Fruit fly (Drosophila melanogaster) whole organism, embryonic: Measurements from ENCODE around the gene Pdhb.

Experiments
- Abd-B ChIP-seq: fragments of 200-800 bp; sonication (Bioruptor generic); optimal IDR thresholded peaks from 2 replicates; lab custom pipeline; 2018; ENCODE audit warnings: missing biosample characterization, mild to moderate bottlenecking, missing genetic modification characterization, moderate library complexity
- Asciz ChIP-seq: fragments of 200-800 bp; sonication (Bioruptor generic); optimal IDR thresholded peaks from 2 replicates; lab custom pipeline; 2017; ENCODE audit warnings: missing biosample characterization, mild to moderate bottlenecking, missing genetic modification characterization, missing genetic modification reagents
- CG10274 ChIP-seq: fragments of 200-800 bp; sonication (Bioruptor generic); optimal IDR thresholded peaks from 3 replicates; lab custom pipeline; 2017; ENCODE audit warnings: missing biosample characterization, mild to moderate bottlenecking, missing genetic modification characterization
- CG10366 ChIP-seq: fragments of 200-800 bp; sonication (Bioruptor generic); IDR thresholded peaks from 2 replicates; pipeline ENCODE4 v1.3.6; 2022; ENCODE audit warnings: missing biosample characterization, missing genetic modification characterization
- CG10565 ChIP-seq: fragments of 200-800 bp; sonication (Bioruptor generic); optimal IDR thresholded peaks from 3 replicates; lab custom pipeline; 2016; ENCODE audit warnings: missing biosample characterization, mild to moderate bottlenecking, missing genetic modification characterization
- CG11504 ChIP-seq: fragments of 200-800 bp; sonication (Bioruptor generic); optimal IDR thresholded peaks from 3 replicates; lab custom pipeline; 2019; ENCODE audit warnings: missing biosample characterization, mild to moderate bottlenecking, missing genetic modification characterization, moderate library complexity
- CG12391 ChIP-seq: fragments of 200-800 bp; sonication (Bioruptor generic); optimal IDR thresholded peaks from 3 replicates; lab custom pipeline; 2018; ENCODE audit warnings: missing biosample characterization, mild to moderate bottlenecking, missing genetic modification characterization, moderate library complexity
- CG15073 ChIP-seq: fragments of 200-800 bp; sonication (Bioruptor generic); optimal IDR thresholded peaks from 2 replicates; lab custom pipeline; 2016; ENCODE audit warnings: missing biosample characterization, missing genetic modification characterization
- CG17612 ChIP-seq: fragments of 200-800 bp; sonication (Bioruptor generic); IDR thresholded peaks from 2 replicates; pipeline ENCODE4 v1.3.6; 2022; ENCODE audit warnings: missing biosample characterization, missing genetic modification characterization
- CG30020 ChIP-seq: fragments of 200-800 bp; optimal IDR thresholded peaks from 2 replicates; lab custom pipeline; 2019; ENCODE audit warnings: missing biosample characterization, mild to moderate bottlenecking, missing genetic modification characterization, moderate library complexity
- CG43689 ChIP-seq: fragments of 200-800 bp; sonication (Bioruptor generic); IDR thresholded peaks from 2 replicates; pipeline ENCODE4 v1.3.6; 2022; ENCODE audit warnings: missing biosample characterization, missing genetic modification characterization
- CG5245 ChIP-seq: fragments of 200-800 bp; sonication (Bioruptor generic); optimal IDR thresholded peaks from 3 replicates; lab custom pipeline; 2016; ENCODE audit warnings: missing biosample characterization, missing genetic modification characterization
- CG5953 ChIP-seq: fragments of 200-800 bp; sonication (Bioruptor generic); IDR thresholded peaks from 2 replicates; pipeline ENCODE4 v1.3.6; 2022; ENCODE audit warnings: missing biosample characterization, missing genetic modification characterization
- CG6272 ChIP-seq: fragments of 200-800 bp; sonication (Bioruptor generic); IDR thresholded peaks from 2 replicates; pipeline ENCODE4 v1.3.6; 2022; ENCODE audit warnings: missing biosample characterization, missing genetic modification characterization
- CG8478 ChIP-seq: fragments of >200 bp; optimal IDR thresholded peaks from 2 replicates; lab custom pipeline; 2018
- CG9817 ChIP-seq: fragments of 200-800 bp; sonication (Bioruptor generic); optimal IDR thresholded peaks from 2 replicates; lab custom pipeline; 2018; ENCODE audit warnings: missing biosample characterization, mild to moderate bottlenecking, missing genetic modification characterization, moderate library complexity
- Dbx ChIP-seq: fragments of 200-800 bp; sonication (Bioruptor generic); IDR thresholded peaks from 3 replicates; pipeline ENCODE4 v1.3.6; 2022; ENCODE audit warnings: missing biosample characterization, missing genetic modification characterization
- Drgx ChIP-seq: fragments of 200-800 bp; sonication (Bioruptor generic); IDR thresholded peaks from 2 replicates; pipeline ENCODE4 v1.3.6; 2022; ENCODE audit warnings: missing biosample characterization, missing genetic modification characterization
- Elba2 ChIP-seq: fragments of 200-800 bp; sonication (Bioruptor generic); optimal IDR thresholded peaks from 3 replicates; lab custom pipeline; 2016; ENCODE audit warnings: missing biosample characterization, missing genetic modification characterization
- Fer2 ChIP-seq: fragments of 200-800 bp; sonication (Bioruptor generic); optimal IDR thresholded peaks from 2 replicates; lab custom pipeline; 2018; ENCODE audit warnings: missing biosample characterization, mild to moderate bottlenecking, missing genetic modification characterization, moderate library complexity
- Hey ChIP-seq: fragments of 200-800 bp; sonication (Bioruptor generic); optimal IDR thresholded peaks from 3 replicates; lab custom pipeline; 2018; ENCODE audit warnings: missing biosample characterization, mild to moderate bottlenecking, missing genetic modification characterization
- Hr51 ChIP-seq, 2 experiments: fragments of 200-800 bp; sonication (Bioruptor generic); optimal IDR thresholded peaks; 2 replicates in 1 of 2; 3 replicates in 1 of 2; lab custom pipeline; 2016 to 2018; ENCODE audit warnings: missing biosample characterization in 2 of 2, missing genetic modification characterization in 2 of 2, mild to moderate bottlenecking in 1 of 2, moderate library complexity in 1 of 2
- Jarid2 ChIP-seq: fragments of 200-800 bp; sonication (Bioruptor generic); optimal IDR thresholded peaks from 3 replicates; lab custom pipeline; 2017; ENCODE audit warnings: mild to moderate bottlenecking, missing biosample characterization, missing genetic modification reagents, missing genetic modification characterization
- Lpt ChIP-seq: fragments of >200 bp; optimal IDR thresholded peaks from 2 replicates; lab custom pipeline; 2018; ENCODE audit warnings: missing biosample characterization, missing genetic modification characterization
- MBD-R2 ChIP-seq: fragments of 200-800 bp; sonication (Bioruptor generic); IDR thresholded peaks from 2 replicates; pipeline ENCODE4 v1.3.6; 2022; ENCODE audit warnings: missing biosample characterization, missing genetic modification characterization
- Pdp1 ChIP-seq, 2 experiments: fragments of 200-800 bp; sonication (Bioruptor generic); optimal IDR thresholded peaks; 3 replicates each; lab custom pipeline; 2016; ENCODE audit warnings: missing biosample characterization in 2 of 2, missing genetic modification characterization in 2 of 2, mild to moderate bottlenecking in 1 of 2, moderate library complexity in 1 of 2
- ap ChIP-seq: fragments of 200-800 bp; sonication (Bioruptor generic); IDR thresholded peaks from 2 replicates; pipeline ENCODE4 v1.3.6; 2022; ENCODE audit warnings: missing biosample characterization, missing genetic modification characterization
- ara ChIP-seq: fragments of 200-800 bp; sonication (Bioruptor generic); IDR thresholded peaks from 2 replicates; pipeline ENCODE4 v1.3.6; 2022; ENCODE audit warnings: missing biosample characterization, missing genetic modification characterization
- cas ChIP-seq: fragments of 200-800 bp; sonication (Bioruptor generic); IDR thresholded peaks from 2 replicates; pipeline ENCODE4 v1.3.6; 2022; ENCODE audit warnings: missing biosample characterization, missing genetic modification characterization
- cg ChIP-seq: fragments of 200-800 bp; sonication (Bioruptor generic); optimal IDR thresholded peaks from 3 replicates; lab custom pipeline; 2019; ENCODE audit warnings: missing biosample characterization, mild to moderate bottlenecking, missing genetic modification characterization, moderate library complexity
- chif ChIP-seq, 2 experiments: fragments of 200-800 bp; sonication (Bioruptor generic); optimal IDR thresholded peaks; 3 replicates each; lab custom pipeline; 2016; ENCODE audit warnings: missing biosample characterization in 2 of 2, missing genetic modification characterization in 2 of 2
- disco-r ChIP-seq: fragments of 200-800 bp; sonication (Bioruptor generic); optimal IDR thresholded peaks from 2 replicates; lab custom pipeline; 2016; ENCODE audit warnings: missing biosample characterization, missing genetic modification characterization
- esg ChIP-seq: fragments of 200-800 bp; sonication (Bioruptor generic); conservative IDR thresholded peaks from 2 replicates; pipeline ENCODE4 v1.3.6; 2022; ENCODE audit warnings: missing biosample characterization, missing genetic modification characterization
- ewg ChIP-seq: fragments of 200-800 bp; sonication (Bioruptor generic); optimal IDR thresholded peaks from 3 replicates; lab custom pipeline; 2017; ENCODE audit warnings: mild to moderate bottlenecking, missing biosample characterization, missing genetic modification reagents, missing genetic modification characterization
- gro ChIP-seq: fragments of 200-800 bp; sonication (Bioruptor generic); optimal IDR thresholded peaks from 2 replicates; lab custom pipeline; 2016; ENCODE audit warnings: missing biosample characterization, missing genetic modification characterization
- h ChIP-seq: fragments of >200 bp; optimal IDR thresholded peaks from 2 replicates; lab custom pipeline; 2017
- hb ChIP-seq: fragments of 200-800 bp; sonication (Bioruptor generic); IDR thresholded peaks from 3 replicates; pipeline ENCODE4 v1.3.6; 2022; ENCODE audit warnings: missing biosample characterization, missing genetic modification characterization; ENCODE audit not compliant: partially characterized antibody
- ind ChIP-seq: fragments of 200-800 bp; sonication (Bioruptor generic); optimal IDR thresholded peaks from 3 replicates; lab custom pipeline; 2016; ENCODE audit warnings: missing biosample characterization, missing genetic modification characterization
- jing ChIP-seq: fragments of 200-800 bp; sonication (Bioruptor generic); optimal IDR thresholded peaks from 2 replicates; lab custom pipeline; 2018; ENCODE audit warnings: missing biosample characterization, mild to moderate bottlenecking, missing genetic modification characterization
- kni ChIP-seq: fragments of 200-800 bp; sonication (Bioruptor generic); optimal IDR thresholded peaks from 3 replicates; lab custom pipeline; 2017; ENCODE audit warnings: mild to moderate bottlenecking, missing biosample characterization, missing genetic modification reagents, missing genetic modification characterization
- lola ChIP-seq, 3 experiments: fragments of >200 bp in 2 of 3; fragments of 200-800 bp in 1 of 3; sonication (Bioruptor generic) in 1 of 3; optimal IDR thresholded peaks; 2 replicates each; lab custom pipeline; 2017 to 2019; ENCODE audit warnings: missing biosample characterization in 3 of 3, missing genetic modification characterization in 3 of 3, mild to moderate bottlenecking in 1 of 3, moderate library complexity in 1 of 3
- pho ChIP-seq: fragments of 200-800 bp; sonication (Bioruptor generic); optimal IDR thresholded peaks from 2 replicates; lab custom pipeline; 2016; ENCODE audit warnings: missing biosample characterization, missing genetic modification characterization
- phol ChIP-seq: fragments of 200-800 bp; sonication (Bioruptor generic); optimal IDR thresholded peaks from 3 replicates; lab custom pipeline; 2018; ENCODE audit warnings: missing biosample characterization, mild to moderate bottlenecking, missing genetic modification characterization, moderate library complexity
- psq ChIP-seq: fragments of 200-800 bp; sonication (Bioruptor generic); optimal IDR thresholded peaks from 2 replicates; lab custom pipeline; 2017; ENCODE audit warnings: missing biosample characterization, missing genetic modification characterization
- ro ChIP-seq: fragments of 200-800 bp; sonication (Bioruptor generic); IDR thresholded peaks from 2 replicates; pipeline ENCODE4 v1.3.6; 2022; ENCODE audit warnings: missing biosample characterization, missing genetic modification characterization
- sd ChIP-seq: fragments of 200-800 bp; sonication (Bioruptor generic); optimal IDR thresholded peaks from 3 replicates; lab custom pipeline; 2018; ENCODE audit warnings: missing biosample characterization, mild to moderate bottlenecking, missing genetic modification characterization, moderate library complexity
- stc ChIP-seq: fragments of 200-800 bp; sonication (Bioruptor generic); IDR thresholded peaks from 2 replicates; pipeline ENCODE4 v1.3.6; 2022; ENCODE audit warnings: missing biosample characterization, missing genetic modification characterization
- vvl ChIP-seq: fragments of 200-800 bp; sonication (Bioruptor generic); IDR thresholded peaks from 2 replicates; pipeline ENCODE4 v1.3.6; 2022; ENCODE audit warnings: missing biosample characterization, missing genetic modification characterization

The Pdhb gene

DNA sequence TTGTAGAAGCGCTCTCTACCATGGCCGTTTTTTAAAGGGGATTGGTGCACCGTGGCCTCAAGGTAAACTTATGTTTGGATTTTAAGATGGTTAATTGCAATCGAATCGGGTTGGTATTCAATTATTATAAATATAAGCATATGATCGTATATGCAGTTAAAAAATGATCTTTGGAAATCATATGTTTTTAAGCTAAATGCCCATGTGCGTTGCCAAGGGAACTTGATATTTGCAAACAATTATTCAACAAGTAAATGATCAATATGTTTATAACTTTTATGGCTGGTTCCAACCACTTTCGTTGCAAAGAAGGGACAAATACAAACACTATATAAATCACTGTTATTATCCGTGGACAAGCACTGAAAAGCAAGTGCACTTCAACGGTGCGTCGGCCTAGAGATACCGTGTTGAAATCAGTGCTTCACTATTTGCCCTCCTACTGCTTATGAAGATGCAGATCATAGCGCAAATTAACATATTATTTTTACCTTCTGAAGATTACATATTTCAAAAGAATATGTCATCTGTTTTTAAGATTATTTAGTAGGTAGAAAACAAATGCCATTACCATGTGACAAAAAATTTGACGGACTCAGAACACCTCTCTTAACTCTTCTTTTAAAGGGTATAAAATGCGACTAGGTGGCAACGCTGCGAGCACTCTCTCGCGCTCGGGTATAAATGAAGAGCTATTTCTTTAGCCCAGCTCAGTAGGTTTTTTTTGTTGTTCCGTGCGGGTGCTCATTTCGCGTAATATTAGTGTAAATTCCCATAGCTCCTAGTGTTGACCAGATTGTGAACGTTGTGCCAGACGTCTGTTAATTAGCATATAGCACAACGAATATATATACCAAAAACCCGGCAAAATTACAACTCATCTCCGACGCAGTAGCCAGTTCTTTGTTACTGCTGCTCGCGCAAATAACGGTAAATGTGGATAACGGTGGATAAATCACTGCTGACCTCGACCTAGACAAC, 44.8 kb downstream of the Pdhb start, which contains the start of gene rdog (continued):
- TF ChIP-seq Dbx (GFP tag; lab: Robert Waterston, UW): peak; percentile 43; the same call in 1 of the 3 replicates
- TF ChIP-seq CG43689 (GFP tag; lab: Robert Waterston, UW): no peak
- TF ChIP-seq Abd-B: peak; percentile 88
- peak; percentile 85 for TF ChIP-seq CG12391
- peak; percentile 79 for TF ChIP-seq CG9817
- TF ChIP-seq CG30020 (tag; lab: Kevin White, UChicago): peak; percentile 46
- TF ChIP-seq ro (GFP tag; lab: Robert Waterston, UW): no peak
- TF ChIP-seq Drgx: no peak; the same call in 1 of the 2 replicates
- TF ChIP-seq psq (GFP tag; lab: Kevin White, UChicago): peak; percentile 48
- peak; percentile 28; the same call in 1 of the 2 replicates for TF ChIP-seq CG10366 (GFP tag; lab: Robert Waterston, UW)
- peak in 1 of 3 experiments; percentile 81 for TF ChIP-seq lola (GFP tag; optimal IDR thresholded peaks at IDR 0.05; lab: Kevin White, UChicago)
- TF ChIP-seq Pdp1 (GFP tag; optimal IDR thresholded peaks at IDR 0.05; lab: Kevin White, UChicago): peak; percentile 65 to 84
- peak; percentile 37 for TF ChIP-seq ewg (GFP tag; lab: Kevin White, UChicago)
- TF ChIP-seq hb (GFP tag; lab: Robert Waterston, UW): no peak
- TF ChIP-seq esg (GFP tag; lab: Robert Waterston, UW): peak; percentile 43; the same call in 1 of the 2 replicates
- no peak for TF ChIP-seq CG17612
- peak; percentile 84 to 90 for TF ChIP-seq chif (GFP tag; optimal IDR thresholded peaks at IDR 0.05; lab: Kevin White, UChicago)
- peak; percentile 63 for TF ChIP-seq CG5953 (GFP tag; lab: Robert Waterston, UW)
- TF ChIP-seq sd (tag; lab: Kevin White, UChicago): peak; percentile 48
- TF ChIP-seq gro (GFP tag; lab: Kevin White, UChicago): peak; percentile 90
- no peak for TF ChIP-seq cas
- no peak for TF ChIP-seq Lpt (GFP tag; lab: Kevin White, UChicago)
- no peak for TF ChIP-seq CG15073 (GFP tag; lab: Kevin White, UChicago)
- TF ChIP-seq stc (GFP tag; lab: Robert Waterston, UW): peak; percentile 57; the same call in 1 of the 2 replicates
- no peak for TF ChIP-seq Hey (tag; lab: Kevin White, UChicago)
- peak; percentile 46 for TF ChIP-seq CG10274 (GFP tag; lab: Kevin White, UChicago)
- peak; percentile 56; the same call in 1 of the 2 replicates for TF ChIP-seq vvl (GFP tag; lab: Robert Waterston, UW)
- peak; percentile 69 for TF ChIP-seq phol (tag; lab: Kevin White, UChicago)
- TF ChIP-seq disco-r (GFP tag; lab: Kevin White, UChicago): peak; percentile 78
- no peak for TF ChIP-seq cg (GFP tag; lab: Kevin White, UChicago)
- no peak for TF ChIP-seq jing (GFP tag; lab: Kevin White, UChicago)
- TF ChIP-seq ind: peak; percentile 80
- peak; percentile 49 for TF ChIP-seq CG10565 (GFP tag; lab: Kevin White, UChicago)
- peak; percentile 83 for TF ChIP-seq pho (GFP tag; lab: Kevin White, UChicago)
- peak; percentile 73 for TF ChIP-seq Jarid2 (GFP tag; lab: Kevin White, UChicago)
- TF ChIP-seq CG11504 (tag; lab: Kevin White, UChicago): peak; percentile 75
- TF ChIP-seq CG8478 (lab: Kevin White, UChicago): no peak
- no peak for TF ChIP-seq h
- peak; percentile 57 for TF ChIP-seq CG5245 (GFP tag; lab: Kevin White, UChicago)
- peak; percentile 48 for TF ChIP-seq Fer2 (tag; lab: Kevin White, UChicago)
- no peak for TF ChIP-seq ap
- no peak for TF ChIP-seq CG6272 (GFP tag; lab: Robert Waterston, UW)
- TF ChIP-seq kni: peak; percentile 34
- TF ChIP-seq MBD-R2 (GFP tag; lab: Robert Waterston, UW): peak; percentile 42
- peak; percentile 61 for TF ChIP-seq ara (GFP tag; lab: Robert Waterston, UW)
- TF ChIP-seq Elba2: no peak
- TF ChIP-seq Asciz: peak; percentile 59
- TF ChIP-seq Hr51 (GFP tag; optimal IDR thresholded peaks at IDR 0.05; lab: Kevin White, UChicago): peak; percentile 72 to 80
